Fruit fly (Drosophila melanogaster): Measurements from ENCODE around the gene CG42728.

The CG42728 gene

dm6 chr3L:15565829-15566433 lies 37.9 kb upstream of the CG42728 start, which contains the start of gene dop:
Gene dop, plus strand, starts transcription at chr3L:15566013.
- peak; percentile 21 for TF ChIP-seq rgr (GFP tag; optimal IDR thresholded peaks at IDR 0.05)
- TF ChIP-seq GATAd (GFP tag; optimal IDR thresholded peaks at IDR 0.05) = no peak
- no peak for TF ChIP-seq usp (GFP tag; optimal IDR thresholded peaks at IDR 0.05)
- TF ChIP-seq Jra (GFP tag; optimal IDR thresholded peaks at IDR 0.05) = no peak
- TF ChIP-seq Hr78 (GFP tag; optimal IDR thresholded peaks at IDR 0.05) = peak; percentile 32
- no peak for TF ChIP-seq psq (GFP tag; optimal IDR thresholded peaks at IDR 0.05)
- TF ChIP-seq N (GFP tag; optimal IDR thresholded peaks at IDR 0.05) = peak; percentile 53
- no peak for TF ChIP-seq Vsx2 (GFP tag; optimal IDR thresholded peaks at IDR 0.05; ENCODE audit: partially characterized antibody)
- TF ChIP-seq sv (GFP tag; optimal IDR thresholded peaks at IDR 0.05) = peak; percentile 18
- TF ChIP-seq br (GFP tag; optimal IDR thresholded peaks at IDR 0.05) = no peak
- TF ChIP-seq jim (GFP tag; optimal IDR thresholded peaks at IDR 0.05) = no peak
- TF ChIP-seq Sp1 (GFP tag; optimal IDR thresholded peaks at IDR 0.05) = no peak
- no peak for TF ChIP-seq sage (GFP tag; optimal IDR thresholded peaks at IDR 0.05)
- no peak for TF ChIP-seq tai (GFP tag; optimal IDR thresholded peaks at IDR 0.05)
- no peak for TF ChIP-seq brk (GFP tag; optimal IDR thresholded peaks at IDR 0.05)
- no peak for TF ChIP-seq Rel (GFP tag; optimal IDR thresholded peaks at IDR 0.05)
- peak; percentile 89 for TF ChIP-seq Rel (tag; optimal IDR thresholded peaks at IDR 0.05)
- TF ChIP-seq CG32264 (GFP tag; optimal IDR thresholded peaks at IDR 0.05) = no peak
- no peak for TF ChIP-seq Mio (GFP tag; optimal IDR thresholded peaks at IDR 0.05)
- TF ChIP-seq OdsH (GFP tag; optimal IDR thresholded peaks at IDR 0.05) = no peak
- peak; percentile 18 for TF ChIP-seq ey (GFP tag; optimal IDR thresholded peaks at IDR 0.05)
- peak; percentile 19 for TF ChIP-seq woc (GFP tag; optimal IDR thresholded peaks at IDR 0.05)
- TF ChIP-seq CrebA (GFP tag; optimal IDR thresholded peaks at IDR 0.05; ENCODE audit: borderline replicate concordance) = no peak
- TF ChIP-seq dl (GFP tag; optimal IDR thresholded peaks at IDR 0.05; ENCODE audit: insufficient read depth in 1 of 2, partially characterized antibody in 2 of 2) = no peak
- no peak for TF ChIP-seq Dfd (GFP tag; optimal IDR thresholded peaks at IDR 0.05)
- peak; percentile 37 for TF ChIP-seq HLH106 (tag; optimal IDR thresholded peaks at IDR 0.05)
- peak; percentile 60 for TF ChIP-seq Hr83 (GFP tag; optimal IDR thresholded peaks at IDR 0.05; ENCODE audit: poor library complexity, severe bottlenecking)
- no peak for TF ChIP-seq CG9705 (GFP tag; optimal IDR thresholded peaks at IDR 0.05)
- TF ChIP-seq Dif (GFP tag; optimal IDR thresholded peaks at IDR 0.05; ENCODE audit: partially characterized antibody) = no peak
- TF ChIP-seq dsf (GFP tag; optimal IDR thresholded peaks at IDR 0.05; ENCODE audit: borderline replicate concordance) = peak; percentile 21
- TF ChIP-seq pan (optimal IDR thresholded peaks at IDR 0.05) = no peak
- TF ChIP-seq Abd-B (GFP tag; optimal IDR thresholded peaks at IDR 0.05) = no peak
- peak in 1 of 2 experiments; percentile 44 for TF ChIP-seq foxo (GFP tag; optimal IDR thresholded peaks at IDR 0.05)
- no peak for TF ChIP-seq lola (GFP tag; optimal IDR thresholded peaks at IDR 0.05)
- peak; percentile 36 for TF ChIP-seq Hnf4 (GFP tag; optimal IDR thresholded peaks at IDR 0.05)
- peak; percentile 32 for TF ChIP-seq fru (GFP tag; optimal IDR thresholded peaks at IDR 0.05)
- no peak for TF ChIP-seq Myc (optimal IDR thresholded peaks at IDR 0.05)
- no peak for TF ChIP-seq dmrt93B (GFP tag; optimal IDR thresholded peaks at IDR 0.05)
- TF ChIP-seq h (GFP tag; optimal IDR thresholded peaks at IDR 0.05) = no peak

DNA sequence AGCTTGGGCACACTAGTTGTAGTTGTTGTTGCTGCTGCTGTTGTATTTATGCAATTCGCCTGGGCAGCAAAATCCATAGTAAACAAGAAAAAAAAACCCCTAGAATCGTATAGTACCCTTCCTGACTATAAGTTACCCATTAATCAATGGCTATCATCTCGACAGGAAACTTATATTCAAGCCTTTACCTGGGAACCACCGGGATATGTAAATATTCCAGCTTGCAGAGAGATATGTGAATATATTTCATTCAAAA lies 35.8 kb upstream of the CG42728 start:
- TF ChIP-seq dsf (GFP tag; optimal IDR thresholded peaks at IDR 0.05; ENCODE audit: borderline replicate concordance) (no peak), Myc (optimal IDR thresholded peaks at IDR 0.05) (no peak), CG32264 (GFP tag; optimal IDR thresholded peaks at IDR 0.05) (no peak), ey (GFP tag; optimal IDR thresholded peaks at IDR 0.05) (no peak), CG9705 (GFP tag; optimal IDR thresholded peaks at IDR 0.05) (no peak), woc (GFP tag; optimal IDR thresholded peaks at IDR 0.05) (no peak), jim (GFP tag; optimal IDR thresholded peaks at IDR 0.05) (no peak)

All from whole organism, wandering third instar larva.